Fruit fly (Drosophila melanogaster) whole organism, embryonic: ENCODE measurements around the gene CG11970.

Experiments used
- B-H1 ChIP-seq: fragments of 200-800 bp; sonication (Bioruptor generic); IDR thresholded peaks from 3 replicates; pipeline ENCODE4 v1.3.6; 2022; ENCODE audit warnings: missing biosample characterization, missing genetic modification characterization
- Blimp-1 ChIP-seq: fragments of 200-800 bp; sonication (Bioruptor generic); optimal IDR thresholded peaks from 3 replicates; lab custom pipeline; 2018; ENCODE audit warnings: missing biosample characterization, missing genetic modification characterization, mild to moderate bottlenecking, moderate library complexity, missing genetic modification reagents
- CG11504 ChIP-seq: fragments of 200-800 bp; sonication (Bioruptor generic); optimal IDR thresholded peaks from 3 replicates; lab custom pipeline; 2019; ENCODE audit warnings: missing biosample characterization, mild to moderate bottlenecking, missing genetic modification characterization, moderate library complexity
- CG16815 ChIP-seq: fragments of 200-800 bp; sonication (Bioruptor generic); optimal IDR thresholded peaks from 3 replicates; lab custom pipeline; 2017; ENCODE audit warnings: missing biosample characterization, mild to moderate bottlenecking, missing genetic modification characterization
- CG17802 ChIP-seq: fragments of 200-800 bp; sonication (Bioruptor generic); optimal IDR thresholded peaks from 2 replicates; lab custom pipeline; 2018; ENCODE audit warnings: missing biosample characterization, mild to moderate bottlenecking, missing genetic modification characterization, moderate library complexity
- CG1832 ChIP-seq: fragments of 200-800 bp; sonication (Bioruptor generic); optimal IDR thresholded peaks from 2 replicates; lab custom pipeline; 2017; ENCODE audit warnings: missing biosample characterization, mild to moderate bottlenecking, missing genetic modification characterization, inconsistent platforms
- CG2202 ChIP-seq: fragments of 200-800 bp; sonication (Bioruptor generic); optimal IDR thresholded peaks from 2 replicates; lab custom pipeline; 2018; ENCODE audit warnings: missing biosample characterization, mild to moderate bottlenecking, missing genetic modification characterization
- CG2712 ChIP-seq: fragments of 200-800 bp; optimal IDR thresholded peaks from 3 replicates; lab custom pipeline; 2019; ENCODE audit warnings: missing biosample characterization, mild to moderate bottlenecking, missing genetic modification characterization, moderate library complexity
- CG31441 ChIP-seq: fragments of 200-800 bp; sonication (Bioruptor generic); IDR thresholded peaks from 2 replicates; pipeline ENCODE4 v1.3.6; 2022; ENCODE audit warnings: missing biosample characterization, missing genetic modification characterization
- CG4360 ChIP-seq: fragments of 200-800 bp; sonication (Bioruptor generic); IDR thresholded peaks from 2 replicates; pipeline ENCODE4 v1.3.6; 2022; ENCODE audit warnings: missing biosample characterization, missing genetic modification characterization
- CG5953 ChIP-seq: fragments of 200-800 bp; sonication (Bioruptor generic); IDR thresholded peaks from 2 replicates; pipeline ENCODE4 v1.3.6; 2022; ENCODE audit warnings: missing biosample characterization, missing genetic modification characterization
- CG7556 ChIP-seq: fragments of 200-800 bp; sonication (Bioruptor generic); optimal IDR thresholded peaks from 2 replicates; lab custom pipeline; 2017; ENCODE audit warnings: missing biosample characterization, mild to moderate bottlenecking, missing genetic modification characterization
- CG8089 ChIP-seq: fragments of 200-800 bp; sonication (Bioruptor generic); optimal IDR thresholded peaks from 3 replicates; lab custom pipeline; 2016; ENCODE audit warnings: missing biosample characterization, missing genetic modification characterization
- CG9797 ChIP-seq: fragments of 200-800 bp; sonication (Bioruptor generic); optimal IDR thresholded peaks from 3 replicates; lab custom pipeline; 2018; ENCODE audit warnings: missing biosample characterization, mild to moderate bottlenecking, missing genetic modification characterization
- D ChIP-seq, 2 experiments: fragments of 200-800 bp in 1 of 2; fragments of >200 bp in 1 of 2; sonication (Bioruptor generic) in 1 of 2; optimal IDR thresholded peaks; 2 replicates in 1 of 2; 3 replicates in 1 of 2; lab custom pipeline; 2017; ENCODE audit warnings: mild to moderate bottlenecking in 1 of 2, missing biosample characterization in 1 of 2, missing genetic modification characterization in 1 of 2, missing genetic modification reagents in 1 of 2
- Dfd ChIP-seq, 2 experiments: fragments of >200 bp; optimal IDR thresholded peaks; 2 replicates each; lab custom pipeline; 2017; ENCODE audit warnings: missing biosample characterization in 2 of 2, missing genetic modification characterization in 2 of 2
- Doc3 ChIP-seq: fragments of 200-800 bp; sonication (Bioruptor generic); IDR thresholded peaks from 3 replicates; pipeline ENCODE4 v1.3.6; 2022; ENCODE audit warnings: missing biosample characterization, missing genetic modification characterization; ENCODE audit not compliant: partially characterized antibody
- Drgx ChIP-seq: fragments of 200-800 bp; sonication (Bioruptor generic); IDR thresholded peaks from 2 replicates; pipeline ENCODE4 v1.3.6; 2022; ENCODE audit warnings: missing biosample characterization, missing genetic modification characterization
- Fer1 ChIP-seq: fragments of 200-800 bp; sonication (Bioruptor generic); optimal IDR thresholded peaks from 2 replicates; lab custom pipeline; 2017; ENCODE audit warnings: missing biosample characterization, mild to moderate bottlenecking, missing genetic modification characterization
- Gug ChIP-seq: fragments of 200-800 bp; sonication (Bioruptor generic); IDR thresholded peaks from 4 replicates; pipeline ENCODE4 v1.3.6; 2022; ENCODE audit warnings: missing biosample characterization, missing genetic modification characterization
- H15 ChIP-seq: fragments of 200-800 bp; sonication (Bioruptor generic); IDR thresholded peaks from 3 replicates; pipeline ENCODE4 v1.3.6; 2022; ENCODE audit warnings: missing biosample characterization, missing genetic modification characterization
- HLHmδ ChIP-seq: fragments of 200-800 bp; sonication (Bioruptor generic); optimal IDR thresholded peaks from 2 replicates; lab custom pipeline; 2018; ENCODE audit warnings: missing biosample characterization, mild to moderate bottlenecking, missing genetic modification characterization, moderate library complexity
- Hsf ChIP-seq: fragments of 200-800 bp; sonication (Bioruptor generic); optimal IDR thresholded peaks from 3 replicates; lab custom pipeline; 2016; ENCODE audit warnings: missing biosample characterization, missing genetic modification characterization
- Lpt ChIP-seq: fragments of >200 bp; optimal IDR thresholded peaks from 2 replicates; lab custom pipeline; 2018; ENCODE audit warnings: missing biosample characterization, missing genetic modification characterization
- Nf-YC ChIP-seq: fragments of 200-800 bp; optimal IDR thresholded peaks from 3 replicates; lab custom pipeline; 2019; ENCODE audit warnings: missing biosample characterization, mild to moderate bottlenecking, missing genetic modification characterization, moderate library complexity
- Opbp ChIP-seq: fragments of 200-800 bp; sonication (Bioruptor generic); IDR thresholded peaks from 3 replicates; pipeline ENCODE4 v1.3.6; 2022; ENCODE audit warnings: missing biosample characterization, missing genetic modification characterization; ENCODE audit not compliant: partially characterized antibody
- Optix ChIP-seq: fragments of 200-800 bp; sonication (Bioruptor generic); IDR thresholded peaks from 3 replicates; pipeline ENCODE4 v1.3.6; 2022; ENCODE audit warnings: missing biosample characterization, missing genetic modification characterization
- Sox102F ChIP-seq: fragments of 200-800 bp; sonication (Bioruptor generic); optimal IDR thresholded peaks from 2 replicates; lab custom pipeline; 2018; ENCODE audit warnings: missing biosample characterization, mild to moderate bottlenecking, missing genetic modification characterization, moderate library complexity
- amos ChIP-seq: fragments of 200-800 bp; sonication (Bioruptor generic); IDR thresholded peaks from 2 replicates; pipeline ENCODE4 v1.3.6; 2022; ENCODE audit warnings: missing biosample characterization, missing genetic modification characterization; ENCODE audit not compliant: partially characterized antibody
- bab2 ChIP-seq: fragments of 200-800 bp; sonication (Bioruptor generic); optimal IDR thresholded peaks from 2 replicates; lab custom pipeline; 2016; ENCODE audit warnings: missing biosample characterization, missing genetic modification characterization
- cato ChIP-seq: fragments of 200-800 bp; sonication (Bioruptor generic); optimal IDR thresholded peaks from 2 replicates; lab custom pipeline; 2016; ENCODE audit warnings: missing biosample characterization, missing genetic modification characterization, borderline replicate concordance
- disco-r ChIP-seq: fragments of 200-800 bp; sonication (Bioruptor generic); optimal IDR thresholded peaks from 2 replicates; lab custom pipeline; 2016; ENCODE audit warnings: missing biosample characterization, missing genetic modification characterization
- ems ChIP-seq: fragments of 200-800 bp; sonication (Bioruptor generic); optimal IDR thresholded peaks from 3 replicates; lab custom pipeline; 2016; ENCODE audit warnings: missing biosample characterization, missing genetic modification characterization
- esg ChIP-seq: fragments of 200-800 bp; sonication (Bioruptor generic); conservative IDR thresholded peaks from 2 replicates; pipeline ENCODE4 v1.3.6; 2022; ENCODE audit warnings: missing biosample characterization, missing genetic modification characterization
- eyg ChIP-seq: fragments of 200-800 bp; sonication (Bioruptor generic); optimal IDR thresholded peaks from 3 replicates; lab custom pipeline; 2016; ENCODE audit warnings: missing biosample characterization, missing genetic modification characterization
- gem ChIP-seq: fragments of 200-800 bp; sonication (Bioruptor generic); optimal IDR thresholded peaks from 2 replicates; lab custom pipeline; 2019; ENCODE audit warnings: missing biosample characterization, mild to moderate bottlenecking, missing genetic modification characterization, moderate library complexity
- gfzf ChIP-seq: fragments of 200-800 bp; sonication (Bioruptor generic); optimal IDR thresholded peaks from 2 replicates; lab custom pipeline; 2016; ENCODE audit warnings: missing biosample characterization, mild to moderate bottlenecking, missing genetic modification characterization, moderate library complexity
- gro ChIP-seq: fragments of 200-800 bp; sonication (Bioruptor generic); optimal IDR thresholded peaks from 2 replicates; lab custom pipeline; 2016; ENCODE audit warnings: missing biosample characterization, missing genetic modification characterization
- ham ChIP-seq: fragments of 200-800 bp; sonication (Bioruptor generic); IDR thresholded peaks from 2 replicates; pipeline ENCODE4 v1.3.6; 2022; ENCODE audit warnings: missing biosample characterization, missing genetic modification characterization
- kay ChIP-seq: fragments of 200-800 bp; sonication (Bioruptor generic); optimal IDR thresholded peaks from 2 replicates; lab custom pipeline; 2016; ENCODE audit warnings: missing biosample characterization, missing genetic modification characterization
- kni ChIP-seq: fragments of 200-800 bp; sonication (Bioruptor generic); optimal IDR thresholded peaks from 3 replicates; lab custom pipeline; 2017; ENCODE audit warnings: mild to moderate bottlenecking, missing biosample characterization, missing genetic modification reagents, missing genetic modification characterization
- nom ChIP-seq: fragments of 200-800 bp; sonication (Bioruptor generic); optimal IDR thresholded peaks from 2 replicates; lab custom pipeline; 2017; ENCODE audit warnings: missing biosample characterization, missing genetic modification characterization, mild to moderate bottlenecking, moderate library complexity, missing genetic modification reagents
- run ChIP-seq: fragments of 200-800 bp; sonication (Bioruptor generic); optimal IDR thresholded peaks from 3 replicates; lab custom pipeline; 2018; ENCODE audit warnings: missing biosample characterization, mild to moderate bottlenecking, missing genetic modification characterization
- sens ChIP-seq: fragments of 200-800 bp; sonication (Bioruptor generic); peaks from one replicate; lab custom pipeline; 2016; ENCODE audit warnings: missing biosample characterization, missing genetic modification characterization
- sug ChIP-seq: fragments of 200-800 bp; optimal IDR thresholded peaks from 2 replicates; lab custom pipeline; 2019; ENCODE audit warnings: missing biosample characterization, mild to moderate bottlenecking, missing genetic modification characterization, moderate library complexity
- wek ChIP-seq: fragments of 200-800 bp; sonication (Bioruptor generic); optimal IDR thresholded peaks from 3 replicates; lab custom pipeline; 2018; ENCODE audit warnings: missing biosample characterization, mild to moderate bottlenecking, missing genetic modification characterization, moderate library complexity

The CG11970 gene

DNA sequence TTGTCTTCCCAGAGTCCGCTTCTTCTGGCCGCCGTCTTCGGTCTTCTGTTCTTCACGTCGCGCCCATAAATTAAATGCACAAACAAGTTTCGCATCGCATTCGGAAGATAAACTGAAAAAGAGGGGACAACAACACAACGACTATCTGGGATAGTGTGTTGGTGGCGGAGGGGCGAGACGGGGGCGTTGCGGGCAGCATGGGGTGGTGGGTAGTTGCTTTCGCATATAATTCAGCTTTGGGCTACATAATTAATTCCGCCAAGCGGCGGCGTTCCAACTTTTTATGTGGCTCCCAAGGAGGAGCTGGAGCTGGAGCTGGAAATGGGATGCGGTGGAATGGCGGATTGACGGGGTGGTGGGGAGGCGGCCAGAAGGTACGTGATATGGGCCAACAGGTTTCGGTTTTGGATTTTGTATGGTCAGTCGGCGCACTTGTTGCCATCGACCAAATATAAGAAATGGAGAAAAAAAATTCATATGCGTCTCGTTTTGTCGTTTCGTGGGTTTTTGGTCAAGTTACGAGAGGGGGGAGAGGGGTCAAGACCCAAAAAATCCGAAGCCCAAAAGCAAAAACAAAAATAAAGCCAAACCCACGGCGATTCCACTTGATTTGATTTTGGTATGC lies 15.1 kb upstream of the CG11970 start (continued):
- TF ChIP-seq amos (GFP tag; lab: Robert Waterston, UW): no peak
- no peak for TF ChIP-seq Doc3
- no peak for TF ChIP-seq B-H1 (GFP tag; lab: Robert Waterston, UW)

DNA sequence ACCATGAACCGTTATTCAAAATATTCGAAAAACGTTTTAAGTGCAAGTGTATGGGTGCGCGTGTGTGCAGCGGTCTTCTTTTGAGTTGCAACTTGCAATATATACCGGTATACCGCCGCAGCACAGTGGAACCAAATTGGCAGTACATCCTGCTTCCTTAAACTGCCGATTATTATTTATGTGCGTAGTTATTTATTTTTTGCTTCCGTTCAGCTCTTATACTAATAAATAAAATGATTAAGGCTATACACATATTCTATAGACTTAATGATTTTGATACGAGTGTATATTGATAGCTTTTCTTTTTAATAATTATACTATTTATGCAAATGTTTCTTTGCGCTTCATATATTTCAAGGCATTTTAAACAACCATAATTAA lies 14.6 kb upstream of the CG11970 start:
- TF ChIP-seq CG5953 (GFP tag; lab: Robert Waterston, UW) (no peak), Nf-YC (no peak), Hsf (GFP tag; lab: Kevin White, UChicago) (no peak), CG31441 (no peak), ems (GFP tag; lab: Kevin White, UChicago) (no peak), gem (tag; lab: Kevin White, UChicago) (peak; percentile 21), CG2712 (peak; percentile 20), kni (peak; percentile 8), CG16815 (GFP tag; lab: Kevin White, UChicago) (no peak), Sox102F (peak; percentile 24)

DNA sequence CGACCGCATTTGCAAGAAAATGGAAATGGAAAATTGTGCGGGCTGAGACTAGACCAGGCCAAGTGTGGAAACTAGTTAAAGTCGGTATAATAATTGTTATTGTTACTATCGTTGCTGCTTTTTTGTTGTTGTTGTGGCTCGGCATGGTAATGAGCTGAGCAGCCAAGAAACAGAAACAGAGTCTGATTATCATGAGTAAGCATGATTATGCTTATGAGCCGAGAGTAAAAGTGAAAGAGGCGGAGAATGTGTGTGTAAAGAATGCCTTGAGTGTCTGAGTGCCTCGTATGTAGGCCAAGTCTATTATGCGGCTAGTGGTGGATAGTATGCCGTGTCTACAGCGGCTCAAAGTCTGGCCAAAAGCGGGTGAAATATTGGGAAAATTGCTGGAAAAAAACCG lies 13.8 kb upstream of the CG11970 start:
- no peak for TF ChIP-seq wek (GFP tag; lab: Kevin White, UChicago)
- peak; percentile 16 for TF ChIP-seq kni
- TF ChIP-seq Blimp-1 (GFP tag; lab: Kevin White, UChicago): peak; percentile 96
- no peak for TF ChIP-seq gro (GFP tag; lab: Kevin White, UChicago)
- 0 out of 2 replicates have a peak, but pooled peaks have one; percentile 39 for TF ChIP-seq CG4360 (GFP tag; lab: Robert Waterston, UW)

DNA sequence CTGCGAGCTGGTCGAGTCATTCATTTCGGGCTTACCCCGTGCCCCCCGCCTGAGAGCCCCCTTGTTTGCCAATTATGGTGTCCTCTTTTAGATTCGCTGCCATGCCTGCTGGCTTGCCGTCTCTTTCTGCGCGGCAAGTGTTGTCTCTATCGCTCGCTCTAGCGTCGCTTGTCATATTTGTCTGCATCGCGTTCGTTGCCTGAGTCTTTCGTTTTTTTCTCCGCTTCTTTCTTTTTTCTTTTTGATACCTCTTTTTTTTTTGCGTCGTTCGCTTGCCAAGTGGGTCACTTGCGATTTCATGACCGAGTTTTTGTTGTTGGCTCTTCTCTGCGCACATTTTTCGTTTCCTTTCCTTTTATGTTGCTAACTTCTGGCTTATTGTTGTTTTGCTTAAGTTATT lies 12.7 kb upstream of the CG11970 start:
- no peak for TF ChIP-seq sens
- no peak for TF ChIP-seq Lpt
- 0 out of 3 replicates have a peak, but pooled peaks have one; percentile 48 for TF ChIP-seq H15 (GFP tag; lab: Robert Waterston, UW)
- TF ChIP-seq Gug (GFP tag; lab: Robert Waterston, UW): no peak
- no peak for TF ChIP-seq CG8089
- no peak for TF ChIP-seq Dfd (GFP tag; optimal IDR thresholded peaks at IDR 0.05; lab: Kevin White, UChicago)
- TF ChIP-seq Opbp: no peak
- TF ChIP-seq Fer1: no peak
- no peak for TF ChIP-seq ham
- no peak for TF ChIP-seq cato (GFP tag; lab: Kevin White, UChicago)
- no peak for TF ChIP-seq CG9797 (GFP tag; lab: Kevin White, UChicago)
- TF ChIP-seq sug (tag; lab: Kevin White, UChicago): no peak
- no peak for TF ChIP-seq HLHmδ (GFP tag; lab: Kevin White, UChicago)
- TF ChIP-seq disco-r (GFP tag; lab: Kevin White, UChicago): no peak
- no peak for TF ChIP-seq bab2
- TF ChIP-seq CG11504: no peak
- TF ChIP-seq gfzf: no peak
- no peak for TF ChIP-seq esg
- no peak for TF ChIP-seq CG7556 (GFP tag; lab: Kevin White, UChicago)
- no peak for TF ChIP-seq CG2202 (tag; lab: Kevin White, UChicago)
- peak; percentile 24 for TF ChIP-seq CG1832 (GFP tag; lab: Kevin White, UChicago)
- peak; percentile 45 for TF ChIP-seq nom (GFP tag; lab: Kevin White, UChicago)
- no peak for TF ChIP-seq CG17802
- no peak for TF ChIP-seq kay (GFP tag; lab: Kevin White, UChicago)
- TF ChIP-seq run (tag; lab: Kevin White, UChicago): no peak
- no peak for TF ChIP-seq D (optimal IDR thresholded peaks at IDR 0.05; lab: Kevin White, UChicago)
- no peak for TF ChIP-seq D (GFP tag; optimal IDR thresholded peaks at IDR 0.05; lab: Kevin White, UChicago)
- TF ChIP-seq Optix (GFP tag; lab: Robert Waterston, UW): no peak
- TF ChIP-seq eyg (GFP tag; lab: Kevin White, UChicago): no peak
- peak; percentile 38; the same call in 1 of the 2 replicates for TF ChIP-seq Drgx
